Fruit fly (Drosophila melanogaster): ENCODE results near the gene Yod1.
A peak's percentile ranks its signal among the peaks of the same experiment; 100 is the strongest.

The Yod1 gene

dm6 chr3L:5182255-5182993 is 48.8 kb downstream of the Yod1 start (continued):
- peak in 1 of 2 experiments; percentile 52 for TF ChIP-seq bsh (GFP tag; optimal IDR thresholded peaks at IDR 0.05)
- no peak for TF ChIP-seq nom (GFP tag; optimal IDR thresholded peaks at IDR 0.05)
- TF ChIP-seq Ets65A (GFP tag): peak; percentile 75
- no peak for TF ChIP-seq vnd (GFP tag; IDR thresholded peaks at IDR 0.05; ENCODE audit: partially characterized antibody)
- no peak for TF ChIP-seq CG8765 (GFP tag; IDR thresholded peaks at IDR 0.05)
- TF ChIP-seq CG17385 (GFP tag; optimal IDR thresholded peaks at IDR 0.05): peak; percentile 33
- TF ChIP-seq en (GFP tag; optimal IDR thresholded peaks at IDR 0.05): no peak
- TF ChIP-seq Asciz (GFP tag; optimal IDR thresholded peaks at IDR 0.05): peak; percentile 44
- peak; percentile 32 for TF ChIP-seq CG13624 (GFP tag; optimal IDR thresholded peaks at IDR 0.05)
- TF ChIP-seq Atf6 (GFP tag; IDR thresholded peaks at IDR 0.05): no peak; the same call in 1 of the 2 replicates
- no peak for TF ChIP-seq Dip3 (GFP tag; optimal IDR thresholded peaks at IDR 0.05)
- no peak for TF ChIP-seq pnt (GFP tag; optimal IDR thresholded peaks at IDR 0.05)
- TF ChIP-seq Vsx1 (GFP tag; optimal IDR thresholded peaks at IDR 0.05): no peak
- TF ChIP-seq tgo (GFP tag; IDR thresholded peaks at IDR 0.05): no peak
- TF ChIP-seq CG6272 (GFP tag; IDR thresholded peaks at IDR 0.05): no peak
- no peak for TF ChIP-seq H15 (GFP tag; IDR thresholded peaks at IDR 0.05)
- no peak for TF ChIP-seq gcm2 (GFP tag; optimal IDR thresholded peaks at IDR 0.05)
- no peak for TF ChIP-seq dmrt11E (tag; optimal IDR thresholded peaks at IDR 0.05)
- peak; percentile 33; the same call in 1 of the 2 replicates for TF ChIP-seq CG9932 (GFP tag; IDR thresholded peaks at IDR 0.05)
- TF ChIP-seq fd64A (GFP tag; optimal IDR thresholded peaks at IDR 0.05): no peak
- no peak for TF ChIP-seq ash1 (GFP tag; optimal IDR thresholded peaks at IDR 0.05)
- TF ChIP-seq CG32772 (GFP tag; IDR thresholded peaks at IDR 0.05): no peak
- no peak for TF ChIP-seq CG10654 (GFP tag; optimal IDR thresholded peaks at IDR 0.05)
- no peak for TF ChIP-seq otp (GFP tag; IDR thresholded peaks at IDR 0.05)
- TF ChIP-seq repo (GFP tag; optimal IDR thresholded peaks at IDR 0.05): no peak
- peak; percentile 20; the same call in 1 of the 2 replicates for TF ChIP-seq Rx (GFP tag; IDR thresholded peaks at IDR 0.05)
- TF ChIP-seq Hand (GFP tag; optimal IDR thresholded peaks at IDR 0.05): peak; percentile 69
- no peak for TF ChIP-seq Stat92E (GFP tag; optimal IDR thresholded peaks at IDR 0.05)
- no peak for TF ChIP-seq ro (GFP tag; IDR thresholded peaks at IDR 0.05)
- no peak for TF ChIP-seq Gug (GFP tag; IDR thresholded peaks at IDR 0.05)
- peak; percentile 14 for TF ChIP-seq mam (GFP tag; optimal IDR thresholded peaks at IDR 0.05)
- TF ChIP-seq zfh1 (GFP tag; IDR thresholded peaks at IDR 0.05): no peak
- peak; percentile 27 for TF ChIP-seq ind (GFP tag; optimal IDR thresholded peaks at IDR 0.05)
- TF ChIP-seq CG6854 (GFP tag; optimal IDR thresholded peaks at IDR 0.05): peak; percentile 14
- TF ChIP-seq gfzf (GFP tag; optimal IDR thresholded peaks at IDR 0.05): no peak
- no peak for TF ChIP-seq cato (GFP tag; optimal IDR thresholded peaks at IDR 0.05; ENCODE audit: borderline replicate concordance)
- TF ChIP-seq CG12236 (GFP tag; optimal IDR thresholded peaks at IDR 0.05): no peak
- peak; percentile 20 for TF ChIP-seq jumu (GFP tag; optimal IDR thresholded peaks at IDR 0.05)
- no peak for TF ChIP-seq hb (GFP tag; IDR thresholded peaks at IDR 0.05; ENCODE audit: partially characterized antibody)
- TF ChIP-seq salm (tag; optimal IDR thresholded peaks at IDR 0.05): no peak
- TF ChIP-seq CG8944 (GFP tag; optimal IDR thresholded peaks at IDR 0.05): no peak
- no peak for TF ChIP-seq Awh (GFP tag; IDR thresholded peaks at IDR 0.05)
- no peak for TF ChIP-seq Bdp1 (GFP tag; optimal IDR thresholded peaks at IDR 0.05)
- TF ChIP-seq Aef1 (GFP tag; IDR thresholded peaks at IDR 0.05): 0 out of 3 replicates have a peak, but pooled peaks have one; percentile 15
- 0 out of 2 replicates have a peak, but pooled peaks have one; percentile 31 for TF ChIP-seq Nf-YA (GFP tag; IDR thresholded peaks at IDR 0.05)
- TF ChIP-seq ftz-f1 (GFP tag; optimal IDR thresholded peaks at IDR 0.05): no peak
- no peak for TF ChIP-seq chif (GFP tag; optimal IDR thresholded peaks at IDR 0.05)
- TF ChIP-seq CG30403 (GFP tag; optimal IDR thresholded peaks at IDR 0.05): peak; percentile 36
- TF ChIP-seq Ets97D (GFP tag; optimal IDR thresholded peaks at IDR 0.05): no peak
- peak; percentile 24 for TF ChIP-seq pb (GFP tag; optimal IDR thresholded peaks at IDR 0.05)

Measured in whole organism, embryonic.